Worm (Caenorhabditis elegans) whole organism, L4/young adult: ENCODE data around the gene ifo-1.

Experiments
- W03F9.2 ChIP-seq: fragments of 150-350 bp; optimal IDR thresholded peaks from 2 replicates; lab custom pipeline; 2014; ENCODE audit warnings: missing biosample characterization, missing genetic modification characterization
- dao-5 ChIP-seq: sonication (generic microtip); optimal IDR thresholded peaks from 2 replicates; lab custom pipeline; 2016; ENCODE audit warnings: missing genotype, missing genetic modification characterization, moderate library complexity, missing compliant biosample characterization

DNA sequence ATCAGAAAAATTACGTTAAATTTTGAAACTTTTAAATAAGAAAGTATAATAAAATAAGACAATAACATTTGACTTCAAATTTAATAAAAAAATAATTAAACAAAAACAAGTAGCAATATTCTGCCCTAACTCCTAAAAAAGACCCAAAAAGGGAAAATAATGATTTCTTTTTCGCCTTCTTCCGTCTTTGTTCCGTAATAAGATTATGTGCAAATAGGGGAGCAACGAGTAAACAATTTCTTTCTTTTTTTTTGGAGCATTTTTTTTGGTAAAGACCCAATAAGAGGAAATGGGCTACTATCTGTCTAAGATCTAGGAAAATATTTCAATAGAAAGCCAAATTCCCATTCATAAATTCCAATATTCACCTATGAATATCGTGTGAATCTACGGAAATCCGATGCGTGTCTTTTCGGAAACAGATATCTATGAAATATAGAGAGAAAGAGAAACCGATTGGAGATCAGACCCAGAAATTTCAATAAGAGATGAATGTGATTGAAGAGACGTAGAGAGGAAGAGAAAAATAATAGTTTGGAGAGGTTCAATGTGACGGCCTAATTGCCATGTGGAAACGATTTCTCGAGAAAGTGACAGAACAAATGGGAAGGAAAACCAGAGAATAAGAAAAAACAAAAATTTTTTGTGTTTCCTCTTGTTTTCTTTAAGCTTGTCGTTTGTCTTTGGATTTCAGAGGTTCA is 8.5 kb downstream of the ifo-1 start:
- no peak for TF ChIP-seq dao-5
- TF ChIP-seq W03F9.2: no peak
